Worm (Caenorhabditis elegans): ENCODE results near the gene tmem-131.

tmem-131 gene

DNA sequence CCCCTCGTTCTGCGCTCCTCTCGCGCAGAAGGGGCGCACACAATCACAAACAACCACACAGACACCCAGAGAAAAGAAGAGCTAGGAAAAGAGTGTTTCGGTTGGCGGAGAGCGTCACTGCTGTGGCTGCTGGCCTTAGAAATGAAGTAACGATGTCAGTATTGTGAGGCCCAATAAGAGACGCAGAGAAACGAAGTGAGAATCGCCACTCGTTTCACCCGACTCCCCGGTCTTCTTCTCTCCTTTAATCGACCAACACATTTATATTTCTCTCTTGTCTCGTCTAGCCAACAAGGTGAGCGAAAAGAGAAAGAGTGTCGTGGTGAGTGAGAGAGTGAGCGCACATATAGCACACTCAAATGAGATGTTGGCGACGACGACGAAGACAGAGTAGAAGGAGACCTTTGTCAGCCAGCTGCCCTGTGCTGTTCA is 16.0 kb upstream of the tmem-131 start (continued):
- TF ChIP-seq ceh-63 (GFP tag; optimal IDR thresholded peaks at IDR 0.05), result no peak
- TF ChIP-seq vab-15 (tag; optimal IDR thresholded peaks at IDR 0.05), result peak; percentile 22
- TF ChIP-seq hlh-4 (tag; optimal IDR thresholded peaks at IDR 0.05), result no peak
- TF ChIP-seq hpl-2 (GFP tag; optimal IDR thresholded peaks at IDR 0.05), result no peak
- peak; percentile 86 for TF ChIP-seq aly-2 (tag; optimal IDR thresholded peaks at IDR 0.05)
- TF ChIP-seq isw-1 (GFP tag; IDR thresholded peaks at IDR 0.05), result peak; percentile 75
- peak; percentile 48 for TF ChIP-seq unc-130 (tag; optimal IDR thresholded peaks at IDR 0.05)
- TF ChIP-seq lin-35 (GFP tag; optimal IDR thresholded peaks at IDR 0.05), result peak; percentile 71 to 83
- peak; percentile 86 for TF ChIP-seq nhr-20 (tag; optimal IDR thresholded peaks at IDR 0.05)
- TF ChIP-seq ceh-90 (tag; optimal IDR thresholded peaks at IDR 0.05), result no peak
- peak; percentile 65 to 69 (median 65) for TF ChIP-seq dpl-1 (GFP tag; optimal IDR thresholded peaks at IDR 0.05)
- TF ChIP-seq efl-3 (GFP tag; optimal IDR thresholded peaks at IDR 0.05), result no peak
- peak; percentile 86 for TF ChIP-seq skn-1 (tag; optimal IDR thresholded peaks at IDR 0.05)
- no peak for TF ChIP-seq pax-3 (tag; optimal IDR thresholded peaks at IDR 0.05)
- TF ChIP-seq ceh-8 (GFP tag; optimal IDR thresholded peaks at IDR 0.05), result peak; percentile 57
- peak; percentile 88 for TF ChIP-seq blmp-1 (tag; optimal IDR thresholded peaks at IDR 0.05)
- TF ChIP-seq tbx-2 (tag; optimal IDR thresholded peaks at IDR 0.05), result peak; percentile 96
- no peak for TF ChIP-seq pqm-1 (tag; optimal IDR thresholded peaks at IDR 0.05)
- TF ChIP-seq lin-39 (tag; optimal IDR thresholded peaks at IDR 0.05), result peak; percentile 53
- TF ChIP-seq unc-86 (tag; optimal IDR thresholded peaks at IDR 0.05), result peak; percentile 89
- peak; percentile 90 for TF ChIP-seq fkh-8 (tag; optimal IDR thresholded peaks at IDR 0.05)
- no peak for TF ChIP-seq nhr-84 (tag; optimal IDR thresholded peaks at IDR 0.05)
- peak; percentile 97 for TF ChIP-seq mep-1 (tag; optimal IDR thresholded peaks at IDR 0.05)
- TF ChIP-seq nhr-85 (tag), result peak; percentile 84
- no peak for TF ChIP-seq unc-62 (GFP tag; optimal IDR thresholded peaks at IDR 0.05)
- TF ChIP-seq elt-3 (tag; optimal IDR thresholded peaks at IDR 0.05), result peak in 3 of 6 experiments; percentile 41 to 64 (median 54)
- TF ChIP-seq efl-1 (optimal IDR thresholded peaks at IDR 0.05), result peak; percentile 81 to 82
- TF ChIP-seq efl-1 (GFP tag; optimal IDR thresholded peaks at IDR 0.05 in 1 of 2), result peak; percentile 54 to 95
- peak; percentile 37 for TF ChIP-seq nhr-11 (tag; optimal IDR thresholded peaks at IDR 0.05)
- peak; percentile 94 for TF ChIP-seq nhr-71 (tag; optimal IDR thresholded peaks at IDR 0.05)
- TF ChIP-seq jun-1 (tag; optimal IDR thresholded peaks at IDR 0.05), result peak; percentile 85
- peak; percentile 74 for TF ChIP-seq nhr-237 (tag; optimal IDR thresholded peaks at IDR 0.05)
- TF ChIP-seq unc-30 (tag; optimal IDR thresholded peaks at IDR 0.05), result no peak
- TF ChIP-seq sup-37 (GFP tag; optimal IDR thresholded peaks at IDR 0.05), result peak; percentile 32
- peak; percentile 73 for TF ChIP-seq dsc-1 (tag; optimal IDR thresholded peaks at IDR 0.05)
- peak; percentile 71 for TF ChIP-seq rnt-1 (tag; optimal IDR thresholded peaks at IDR 0.05)
- peak; percentile 82 for TF ChIP-seq lin-13 (GFP tag; optimal IDR thresholded peaks at IDR 0.05)
- TF ChIP-seq mef-2 (tag; optimal IDR thresholded peaks at IDR 0.05), result peak; percentile 73
- no peak for TF ChIP-seq alr-1 (tag; optimal IDR thresholded peaks at IDR 0.05; ENCODE audit: borderline replicate concordance)
- TF ChIP-seq ama-1 (optimal IDR thresholded peaks at IDR 0.05), result peak; percentile 15
- TF ChIP-seq fos-1 (tag; optimal IDR thresholded peaks at IDR 0.05), result peak; percentile 88
- TF ChIP-seq C04F5.9 (tag; optimal IDR thresholded peaks at IDR 0.05), result peak; percentile 24
- TF ChIP-seq pag-3 (tag; optimal IDR thresholded peaks at IDR 0.05; ENCODE audit: borderline replicate concordance, insufficient read depth), result no peak
- TF ChIP-seq ztf-4 (tag; optimal IDR thresholded peaks at IDR 0.05), result peak; percentile 73
- no peak for TF ChIP-seq grh-1 (GFP tag; IDR thresholded peaks at IDR 0.05)
- TF ChIP-seq mab-9 (GFP tag; IDR thresholded peaks at IDR 0.05), result no peak; the same call in 1 of the 2 replicates
- TF ChIP-seq ets-5 (GFP tag; IDR thresholded peaks at IDR 0.05), result no peak
- no peak for TF ChIP-seq hlh-17 (GFP tag; optimal IDR thresholded peaks at IDR 0.05; ENCODE audit: borderline replicate concordance)
- peak; percentile 71 for TF ChIP-seq lir-3 (tag; optimal IDR thresholded peaks at IDR 0.05; ENCODE audit: poor library complexity)
- no peak for TF ChIP-seq ces-1 (GFP tag; optimal IDR thresholded peaks at IDR 0.05)
- TF ChIP-seq nhr-77 (tag; optimal IDR thresholded peaks at IDR 0.05), result peak; percentile 92
- no peak for TF ChIP-seq zip-4 (GFP tag; optimal IDR thresholded peaks at IDR 0.05)
- peak; percentile 83 to 91 for TF ChIP-seq lsy-2 (tag; optimal IDR thresholded peaks at IDR 0.05)
